Worm (Caenorhabditis elegans) whole organism, mixed stage, embryonic: ENCODE results near the gene B0416.7.

Experiments
- M03D4.4 ChIP-seq: sonication (generic microtip); optimal IDR thresholded peaks from 2 replicates; lab custom pipeline; 2017; ENCODE audit warnings: mild to moderate bottlenecking, missing genetic modification characterization, missing compliant biosample characterization
- ceh-43 ChIP-seq: fragments of 200-800 bp; sonication (Bioruptor generic); optimal IDR thresholded peaks from 2 replicates; lab custom pipeline; 2018; ENCODE audit warnings: mild to moderate bottlenecking, missing genetic modification characterization, moderate library complexity, missing compliant biosample characterization
- drap-1 ChIP-seq: fragments of 200-800 bp; sonication (Bioruptor generic); optimal IDR thresholded peaks from 3 replicates; lab custom pipeline; 2018; ENCODE audit warnings: mild to moderate bottlenecking, missing genetic modification characterization, missing compliant biosample characterization
- lin-13 ChIP-seq: fragments of 150-350 bp; optimal IDR thresholded peaks from 2 replicates; lab custom pipeline; 2014; ENCODE audit warnings: missing biosample characterization, missing genetic modification characterization
- lsy-2 ChIP-seq: fragments of 150-350 bp; optimal IDR thresholded peaks from 2 replicates; lab custom pipeline; 2014; ENCODE audit warnings: missing biosample characterization, missing genetic modification characterization
- mep-1 ChIP-seq: fragments of 150-350 bp; optimal IDR thresholded peaks from 2 replicates; lab custom pipeline; 2017; ENCODE audit warnings: missing biosample characterization, missing genetic modification reagents, missing genetic modification characterization, inconsistent platforms
- nhr-12 ChIP-seq: fragments of 150-350 bp; optimal IDR thresholded peaks from 2 replicates; lab custom pipeline; 2014; ENCODE audit warnings: missing biosample characterization, missing genetic modification characterization
- nhr-237 ChIP-seq: fragments of 150-350 bp; optimal IDR thresholded peaks from 2 replicates; lab custom pipeline; 2014; ENCODE audit warnings: missing biosample characterization, missing genetic modification characterization
- pha-4 ChIP-seq: fragments of 150-350 bp; optimal IDR thresholded peaks from 2 replicates; lab custom pipeline; 2018; ENCODE audit warnings: missing biosample characterization, missing genetic modification reagents, missing genetic modification characterization
- sptf-1 ChIP-seq: sonication (generic microtip); optimal IDR thresholded peaks from 2 replicates; lab custom pipeline; 2017; ENCODE audit warnings: mild to moderate bottlenecking, missing genetic modification characterization, moderate library complexity, missing compliant biosample characterization

DNA sequence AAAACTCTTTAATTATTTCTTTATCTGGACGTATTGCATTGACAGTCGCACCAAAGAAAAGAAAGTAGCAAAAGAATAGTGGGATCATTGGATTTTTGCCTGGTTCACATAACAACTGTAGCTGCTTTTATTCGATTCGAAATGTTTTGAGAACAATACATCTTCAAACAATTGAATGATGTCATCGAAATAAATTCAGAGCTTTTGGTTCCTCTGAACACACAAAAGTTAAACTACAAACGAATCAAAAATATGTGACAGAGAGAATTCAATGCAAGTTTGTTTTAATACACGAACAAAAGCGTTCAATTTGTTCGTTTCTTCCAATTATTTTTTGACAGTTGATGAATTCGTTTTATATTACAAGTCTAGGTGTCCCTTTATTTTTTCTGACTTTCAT lies 13.5 kb upstream of the B0416.7 start, which contains the start of gene H29C22.1:
- TF ChIP-seq sptf-1 (tag; lab: Kevin White, UChicago) (no peak), pha-4 (tag; lab: Kevin White, UChicago) (no peak), nhr-12 (tag; lab: Kevin White, UChicago) (no peak), nhr-237 (no peak), drap-1 (no peak), lsy-2 (tag; lab: Kevin White, UChicago) (no peak), ceh-43 (GFP tag; lab: Kevin White, UChicago) (no peak), mep-1 (tag; lab: Kevin White, UChicago) (no peak), lin-13 (tag; lab: Kevin White, UChicago) (no peak), M03D4.4 (no peak)
